Worm (Caenorhabditis elegans) whole organism, L4/young adult: ENCODE measurements around the gene fan-1.

Source experiments
- dao-5 ChIP-seq: sonication (generic microtip); optimal IDR thresholded peaks from 2 replicates; lab custom pipeline; 2016; ENCODE audit warnings: missing genotype, missing genetic modification characterization, moderate library complexity, missing compliant biosample characterization
- him-1 ChIP-seq: sonication (generic microtip); optimal IDR thresholded peaks from 2 replicates; lab custom pipeline; 2016; ENCODE audit warnings: missing genotype, missing genetic modification reagents, missing genetic modification characterization, missing compliant biosample characterization

ce11 chrIV:6500433-6500832 lies 48.1 kb upstream of the fan-1 start:
- TF ChIP-seq him-1 (tag; lab: Kevin White, UChicago) (no peak), dao-5 (tag; lab: Kevin White, UChicago) (no peak)
